Worm (Caenorhabditis elegans): ENCODE data around the gene T05C12.4.

T05C12.4 gene

ce11 chrII:8160916-8161315 is 19.3 kb downstream of the T05C12.4 start:
- TF ChIP-seq hmg-4 (GFP tag; optimal IDR thresholded peaks at IDR 0.05), result no peak

- TF ChIP-seq F13C5.2 (tag; optimal IDR thresholded peaks at IDR 0.05) (no peak), sea-1 (GFP tag; conservative IDR thresholded peaks at IDR 0.05) (no peak), ceh-36 (tag; optimal IDR thresholded peaks at IDR 0.05) (no peak), aly-1 (tag; optimal IDR thresholded peaks at IDR 0.05) (no peak), tbx-11 (GFP tag; IDR thresholded peaks at IDR 0.05) (no peak), tra-4 (tag; optimal IDR thresholded peaks at IDR 0.05) (no peak), scrt-1 (GFP tag; IDR thresholded peaks at IDR 0.05) (no peak), flt-1 (GFP tag; IDR thresholded peaks at IDR 0.05) (no peak)
Measured at ce11 chrII:8157991-8158390, 22.2 kb downstream of the T05C12.4 start, which contains the start of gene pch-2. TSS of gene pch-2 (plus strand) at chrII:8158349.

ce11 chrII:8156845-8157373 is 23.3 kb downstream of the T05C12.4 start, which contains the start of the genes tub-1 and tmem-138:
TSS of gene tub-1 (minus strand) at chrII:8156945.
TSS of gene tmem-138 (plus strand) at chrII:8157323.
- no peak for TF ChIP-seq pes-1 (GFP tag; IDR thresholded peaks at IDR 0.05)
- no peak for TF ChIP-seq aly-1 (tag; optimal IDR thresholded peaks at IDR 0.05)
- TF ChIP-seq ama-1 (optimal IDR thresholded peaks at IDR 0.05), result no peak
- TF ChIP-seq tra-4 (tag; optimal IDR thresholded peaks at IDR 0.05), result no peak
- no peak for TF ChIP-seq ets-7 (tag; optimal IDR thresholded peaks at IDR 0.05)
- TF ChIP-seq F13C5.2 (tag; optimal IDR thresholded peaks at IDR 0.05), result no peak
- no peak for TF ChIP-seq hmbx-1 (tag; optimal IDR thresholded peaks at IDR 0.05)
- TF ChIP-seq tbx-11 (GFP tag; IDR thresholded peaks at IDR 0.05), result no peak
- no peak for TF ChIP-seq flt-1 (GFP tag; IDR thresholded peaks at IDR 0.05)
- no peak for TF ChIP-seq hmg-4 (GFP tag; optimal IDR thresholded peaks at IDR 0.05)
- no peak for TF ChIP-seq ceh-36 (tag; optimal IDR thresholded peaks at IDR 0.05)
- no peak for TF ChIP-seq sea-1 (GFP tag; conservative IDR thresholded peaks at IDR 0.05)
- no peak for TF ChIP-seq scrt-1 (GFP tag; IDR thresholded peaks at IDR 0.05)
- no peak for TF ChIP-seq tbx-37 (GFP tag; conservative IDR thresholded peaks at IDR 0.05)
- no peak for TF ChIP-seq B0310.2 (tag; optimal IDR thresholded peaks at IDR 0.05)

ce11 chrII:8152711-8153325 is 27.4 kb downstream of the T05C12.4 start:
- no peak for TF ChIP-seq tra-4 (tag; optimal IDR thresholded peaks at IDR 0.05)
- TF ChIP-seq flt-1 (GFP tag; IDR thresholded peaks at IDR 0.05), result no peak
- no peak for TF ChIP-seq hmg-4 (GFP tag; optimal IDR thresholded peaks at IDR 0.05)
- TF ChIP-seq ceh-36 (tag; optimal IDR thresholded peaks at IDR 0.05), result no peak
- TF ChIP-seq ceh-13 (GFP tag; optimal IDR thresholded peaks at IDR 0.05), result no peak
- TF ChIP-seq hmbx-1 (tag; optimal IDR thresholded peaks at IDR 0.05), result no peak
- no peak for TF ChIP-seq ets-7 (tag; optimal IDR thresholded peaks at IDR 0.05)
- no peak for TF ChIP-seq sea-1 (GFP tag; conservative IDR thresholded peaks at IDR 0.05)
- no peak for TF ChIP-seq tbx-11 (GFP tag; IDR thresholded peaks at IDR 0.05)
- TF ChIP-seq tbx-37 (GFP tag; conservative IDR thresholded peaks at IDR 0.05), result no peak
- no peak for TF ChIP-seq hnd-1 (tag; optimal IDR thresholded peaks at IDR 0.05)
- TF ChIP-seq ama-1 (optimal IDR thresholded peaks at IDR 0.05), result no peak
- TF ChIP-seq aly-1 (tag; optimal IDR thresholded peaks at IDR 0.05), result no peak
- no peak for TF ChIP-seq F13C5.2 (tag; optimal IDR thresholded peaks at IDR 0.05)
- TF ChIP-seq pes-1 (GFP tag; IDR thresholded peaks at IDR 0.05), result no peak
- no peak for TF ChIP-seq B0310.2 (tag; optimal IDR thresholded peaks at IDR 0.05)
- TF ChIP-seq scrt-1 (GFP tag; IDR thresholded peaks at IDR 0.05), result no peak

- TF ChIP-seq ama-1 (optimal IDR thresholded peaks at IDR 0.05) (no peak), ceh-36 (tag; optimal IDR thresholded peaks at IDR 0.05) (no peak), hmbx-1 (tag; optimal IDR thresholded peaks at IDR 0.05) (no peak), flt-1 (GFP tag; IDR thresholded peaks at IDR 0.05) (no peak), B0310.2 (tag; optimal IDR thresholded peaks at IDR 0.05) (no peak), hnd-1 (tag; optimal IDR thresholded peaks at IDR 0.05) (no peak), pes-1 (GFP tag; IDR thresholded peaks at IDR 0.05) (no peak), tra-4 (tag; optimal IDR thresholded peaks at IDR 0.05) (no peak), scrt-1 (GFP tag; IDR thresholded peaks at IDR 0.05) (no peak), hmg-4 (GFP tag; optimal IDR thresholded peaks at IDR 0.05) (no peak), tbx-37 (GFP tag; conservative IDR thresholded peaks at IDR 0.05) (no peak), ets-7 (tag; optimal IDR thresholded peaks at IDR 0.05) (no peak), ceh-13 (GFP tag; optimal IDR thresholded peaks at IDR 0.05) (no peak), sea-1 (GFP tag; conservative IDR thresholded peaks at IDR 0.05) (no peak), aly-1 (tag; optimal IDR thresholded peaks at IDR 0.05) (no peak), tbx-11 (GFP tag; IDR thresholded peaks at IDR 0.05) (no peak), F13C5.2 (tag; optimal IDR thresholded peaks at IDR 0.05) (no peak)
Measured at ce11 chrII:8149930-8150329, 30.3 kb downstream of the T05C12.4 start, which contains the start of gene F10B5.3. TSS of gene F10B5.3 (minus strand) at chrII:8150030.

- no peak for TF ChIP-seq ets-7 (tag; optimal IDR thresholded peaks at IDR 0.05)
- no peak for TF ChIP-seq tbx-11 (GFP tag; IDR thresholded peaks at IDR 0.05)
- TF ChIP-seq hnd-1 (tag; optimal IDR thresholded peaks at IDR 0.05), result no peak
- no peak for TF ChIP-seq aly-1 (tag; optimal IDR thresholded peaks at IDR 0.05)
- TF ChIP-seq B0310.2 (tag; optimal IDR thresholded peaks at IDR 0.05), result no peak
- TF ChIP-seq ceh-13 (GFP tag; optimal IDR thresholded peaks at IDR 0.05), result no peak
- TF ChIP-seq hmg-4 (GFP tag; optimal IDR thresholded peaks at IDR 0.05), result no peak
- no peak for TF ChIP-seq ama-1 (optimal IDR thresholded peaks at IDR 0.05)
- no peak for TF ChIP-seq sea-1 (GFP tag; conservative IDR thresholded peaks at IDR 0.05)
- TF ChIP-seq hmbx-1 (tag; optimal IDR thresholded peaks at IDR 0.05), result no peak
- TF ChIP-seq tbx-37 (GFP tag; conservative IDR thresholded peaks at IDR 0.05), result no peak
- TF ChIP-seq scrt-1 (GFP tag; IDR thresholded peaks at IDR 0.05), result no peak
- TF ChIP-seq pes-1 (GFP tag; IDR thresholded peaks at IDR 0.05), result no peak
- no peak for TF ChIP-seq flt-1 (GFP tag; IDR thresholded peaks at IDR 0.05)
- TF ChIP-seq tra-4 (tag; optimal IDR thresholded peaks at IDR 0.05), result no peak
- TF ChIP-seq ceh-36 (tag; optimal IDR thresholded peaks at IDR 0.05), result no peak
- no peak for TF ChIP-seq F13C5.2 (tag; optimal IDR thresholded peaks at IDR 0.05)
Measured at ce11 chrII:8144543-8144942, 35.6 kb downstream of the T05C12.4 start, which contains the start of gene F10B5.2. TSS of gene F10B5.2 (plus strand) at chrII:8144762.

All from whole organism, early embryonic.